Fruit fly (Drosophila melanogaster) whole organism, embryonic: ENCODE measurements around the gene CG8665.

Source experiments
- ATbp ChIP-seq: fragments of 200-800 bp; sonication (Bioruptor generic); optimal IDR thresholded peaks from 2 replicates; lab custom pipeline; 2017; ENCODE audit warnings: missing biosample characterization, mild to moderate bottlenecking, missing genetic modification characterization, missing genetic modification reagents
- Ada2b ChIP-seq: fragments of 200-800 bp; sonication (Bioruptor generic); IDR thresholded peaks from 2 replicates; pipeline ENCODE4 v1.3.6; 2022; ENCODE audit warnings: missing biosample characterization, missing genetic modification characterization
- Atf-2 ChIP-seq: fragments of 200-800 bp; sonication (Bioruptor generic); optimal IDR thresholded peaks from 2 replicates; lab custom pipeline; 2016; ENCODE audit warnings: missing biosample characterization, missing genetic modification characterization
- Atf6 ChIP-seq: fragments of 200-800 bp; sonication (Bioruptor generic); IDR thresholded peaks from 2 replicates; pipeline ENCODE4 v1.3.6; 2022; ENCODE audit warnings: missing biosample characterization, missing genetic modification characterization
- B-H1 ChIP-seq: fragments of 200-800 bp; sonication (Bioruptor generic); IDR thresholded peaks from 3 replicates; pipeline ENCODE4 v1.3.6; 2022; ENCODE audit warnings: missing biosample characterization, missing genetic modification characterization
- CG10209 ChIP-seq: fragments of 200-800 bp; sonication (Bioruptor generic); optimal IDR thresholded peaks from 3 replicates; lab custom pipeline; 2017; ENCODE audit warnings: missing biosample characterization, mild to moderate bottlenecking, missing genetic modification characterization, missing genetic modification reagents
- CG11247 ChIP-seq: fragments of 200-800 bp; sonication (Bioruptor generic); IDR thresholded peaks from 2 replicates; pipeline ENCODE4 v1.3.6; 2022; ENCODE audit warnings: missing biosample characterization, missing genetic modification characterization
- CG11723 ChIP-seq: fragments of 200-800 bp; sonication (Bioruptor generic); optimal IDR thresholded peaks from 2 replicates; lab custom pipeline; 2017; ENCODE audit warnings: missing biosample characterization, mild to moderate bottlenecking, missing genetic modification characterization
- CG12071 ChIP-seq: fragments of 200-800 bp; sonication (Bioruptor generic); optimal IDR thresholded peaks from 3 replicates; lab custom pipeline; 2018; ENCODE audit warnings: missing biosample characterization, mild to moderate bottlenecking, missing genetic modification characterization
- CG1233 ChIP-seq: fragments of 200-800 bp; sonication (Bioruptor generic); optimal IDR thresholded peaks from 4 replicates; lab custom pipeline; 2018; ENCODE audit warnings: missing biosample characterization, mild to moderate bottlenecking, missing genetic modification characterization
- CG12744 ChIP-seq: fragments of 200-800 bp; sonication (Bioruptor generic); optimal IDR thresholded peaks from 2 replicates; lab custom pipeline; 2016; ENCODE audit warnings: missing biosample characterization, missing genetic modification characterization
- CG1603 ChIP-seq: fragments of 200-800 bp; sonication (Bioruptor generic); optimal IDR thresholded peaks from 2 replicates; lab custom pipeline; 2019; ENCODE audit warnings: missing biosample characterization, mild to moderate bottlenecking, missing genetic modification characterization, moderate library complexity
- CG16813 ChIP-seq: fragments of 200-800 bp; sonication (Bioruptor generic); IDR thresholded peaks from 3 replicates; pipeline ENCODE4 v1.3.6; 2022; ENCODE audit warnings: missing biosample characterization, missing genetic modification characterization; ENCODE audit not compliant: partially characterized antibody
- CG2889 ChIP-seq: fragments of 200-800 bp; sonication (Bioruptor generic); IDR thresholded peaks from 3 replicates; pipeline ENCODE4 v1.3.6; 2022; ENCODE audit warnings: missing biosample characterization, missing genetic modification characterization
- CG33213 ChIP-seq: fragments of 200-800 bp; sonication (Bioruptor generic); optimal IDR thresholded peaks from 3 replicates; lab custom pipeline; 2016; ENCODE audit warnings: missing biosample characterization, missing genetic modification characterization
- CG4328 ChIP-seq: fragments of 200-800 bp; sonication (Bioruptor generic); optimal IDR thresholded peaks from 3 replicates; lab custom pipeline; 2017; ENCODE audit warnings: missing biosample characterization, missing genetic modification reagents, missing genetic modification characterization
- CG4617 ChIP-seq: fragments of 200-800 bp; sonication (Bioruptor generic); optimal IDR thresholded peaks from 3 replicates; lab custom pipeline; 2016; ENCODE audit warnings: missing biosample characterization, missing genetic modification characterization, borderline replicate concordance
- CG4707 ChIP-seq: fragments of 200-800 bp; sonication (Bioruptor generic); optimal IDR thresholded peaks from 2 replicates; lab custom pipeline; 2018; ENCODE audit warnings: missing biosample characterization, mild to moderate bottlenecking, missing genetic modification characterization, moderate library complexity
- CG7745 ChIP-seq: fragments of 200-800 bp; sonication (Bioruptor generic); optimal IDR thresholded peaks from 2 replicates; lab custom pipeline; 2018; ENCODE audit warnings: missing biosample characterization, mild to moderate bottlenecking, missing genetic modification characterization, moderate library complexity
- CG9609 ChIP-seq: fragments of 200-800 bp; sonication (Bioruptor generic); optimal IDR thresholded peaks from 3 replicates; lab custom pipeline; 2016; ENCODE audit warnings: missing biosample characterization, missing genetic modification characterization
- CHES-1-like ChIP-seq: fragments of 200-800 bp; sonication (Bioruptor generic); optimal IDR thresholded peaks from 2 replicates; lab custom pipeline; 2016; ENCODE audit warnings: missing biosample characterization, missing genetic modification characterization
- D19A ChIP-seq: fragments of 200-800 bp; optimal IDR thresholded peaks from 3 replicates; lab custom pipeline; 2019; ENCODE audit warnings: missing biosample characterization, mild to moderate bottlenecking, missing genetic modification characterization, moderate library complexity
- Deaf1 ChIP-seq: fragments of 200-800 bp; optimal IDR thresholded peaks from 3 replicates; lab custom pipeline; 2019; ENCODE audit warnings: missing biosample characterization, mild to moderate bottlenecking, missing genetic modification characterization, moderate library complexity
- Doc3 ChIP-seq: fragments of 200-800 bp; sonication (Bioruptor generic); IDR thresholded peaks from 3 replicates; pipeline ENCODE4 v1.3.6; 2022; ENCODE audit warnings: missing biosample characterization, missing genetic modification characterization; ENCODE audit not compliant: partially characterized antibody
- Drgx ChIP-seq: fragments of 200-800 bp; sonication (Bioruptor generic); IDR thresholded peaks from 2 replicates; pipeline ENCODE4 v1.3.6; 2022; ENCODE audit warnings: missing biosample characterization, missing genetic modification characterization
- Gsc ChIP-seq: fragments of 200-800 bp; sonication (Bioruptor generic); IDR thresholded peaks from 2 replicates; pipeline ENCODE4 v1.3.6; 2022; ENCODE audit warnings: missing biosample characterization, missing genetic modification characterization
- Gug ChIP-seq: fragments of 200-800 bp; sonication (Bioruptor generic); IDR thresholded peaks from 4 replicates; pipeline ENCODE4 v1.3.6; 2022; ENCODE audit warnings: missing biosample characterization, missing genetic modification characterization
- H2.0 ChIP-seq: fragments of 200-800 bp; sonication (Bioruptor generic); IDR thresholded peaks from 2 replicates; pipeline ENCODE4 v1.3.6; 2022; ENCODE audit warnings: missing biosample characterization, missing genetic modification characterization
- Hmr ChIP-seq: fragments of 200-800 bp; sonication (Bioruptor generic); optimal IDR thresholded peaks from 3 replicates; lab custom pipeline; 2017; ENCODE audit warnings: mild to moderate bottlenecking, missing biosample characterization, missing genetic modification reagents, missing genetic modification characterization
- Lim3 ChIP-seq: fragments of 200-800 bp; sonication (Bioruptor generic); IDR thresholded peaks from 2 replicates; pipeline ENCODE4 v1.3.6; 2022; ENCODE audit warnings: missing biosample characterization, missing genetic modification characterization
- Lpt ChIP-seq: fragments of >200 bp; optimal IDR thresholded peaks from 2 replicates; lab custom pipeline; 2018; ENCODE audit warnings: missing biosample characterization, missing genetic modification characterization
- Mes4 ChIP-seq: fragments of 200-800 bp; sonication (Bioruptor generic); optimal IDR thresholded peaks from 2 replicates; lab custom pipeline; 2016; ENCODE audit warnings: missing biosample characterization, missing genetic modification characterization
- Oaz ChIP-seq: fragments of 200-800 bp; sonication (Bioruptor generic); IDR thresholded peaks from 2 replicates; pipeline ENCODE4 v1.3.6; 2022; ENCODE audit warnings: missing biosample characterization, missing genetic modification characterization
- Scr ChIP-seq: fragments of 200-800 bp; sonication (Bioruptor generic); IDR thresholded peaks from 2 replicates; pipeline ENCODE4 v1.3.6; 2022; ENCODE audit warnings: missing biosample characterization, missing genetic modification characterization; ENCODE audit not compliant: partially characterized antibody
- Side ChIP-seq: fragments of 200-800 bp; sonication (Bioruptor generic); optimal IDR thresholded peaks from 2 replicates; lab custom pipeline; 2016; ENCODE audit warnings: missing biosample characterization, missing genetic modification characterization
- Sox100B ChIP-seq: fragments of 200-800 bp; sonication (Bioruptor generic); optimal IDR thresholded peaks from 3 replicates; lab custom pipeline; 2018; ENCODE audit warnings: missing biosample characterization, mild to moderate bottlenecking, missing genetic modification characterization
- abd-A ChIP-seq: fragments of 200-800 bp; sonication (Bioruptor generic); optimal IDR thresholded peaks from 3 replicates; lab custom pipeline; 2019; ENCODE audit warnings: missing biosample characterization, mild to moderate bottlenecking, missing genetic modification characterization, moderate library complexity
- aop ChIP-seq: fragments of 200-800 bp; sonication (Bioruptor generic); IDR thresholded peaks from 2 replicates; pipeline ENCODE4 v1.3.6; 2022; ENCODE audit warnings: missing biosample characterization, missing genetic modification characterization
- cas ChIP-seq: fragments of 200-800 bp; sonication (Bioruptor generic); IDR thresholded peaks from 2 replicates; pipeline ENCODE4 v1.3.6; 2022; ENCODE audit warnings: missing biosample characterization, missing genetic modification characterization
- dm ChIP-seq: fragments of 200-800 bp; sonication (Bioruptor generic); optimal IDR thresholded peaks from 3 replicates; lab custom pipeline; 2016; ENCODE audit warnings: missing biosample characterization, missing genetic modification characterization
- dpn ChIP-seq, 2 experiments: fragments of 200-800 bp; sonication (Bioruptor generic); optimal IDR thresholded peaks; 3 replicates each; lab custom pipeline; 2016; ENCODE audit warnings: missing biosample characterization in 2 of 2, missing genetic modification characterization in 2 of 2
- exex ChIP-seq: fragments of 200-800 bp; sonication (Bioruptor generic); optimal IDR thresholded peaks from 4 replicates; lab custom pipeline; 2018; ENCODE audit warnings: missing biosample characterization, mild to moderate bottlenecking, missing genetic modification characterization, moderate library complexity
- gt ChIP-seq: fragments of 200-800 bp; sonication (Bioruptor generic); IDR thresholded peaks from 2 replicates; pipeline ENCODE4 v1.3.6; 2022; ENCODE audit warnings: missing biosample characterization, missing genetic modification characterization
- lola ChIP-seq, 3 experiments: fragments of >200 bp in 2 of 3; fragments of 200-800 bp in 1 of 3; sonication (Bioruptor generic) in 1 of 3; optimal IDR thresholded peaks; 2 replicates each; lab custom pipeline; 2017 to 2019; ENCODE audit warnings: missing biosample characterization in 3 of 3, missing genetic modification characterization in 3 of 3, mild to moderate bottlenecking in 1 of 3, moderate library complexity in 1 of 3
- otp ChIP-seq: fragments of 200-800 bp; sonication (Bioruptor generic); IDR thresholded peaks from 3 replicates; pipeline ENCODE4, ENCODE4 v1.3.6; 2022; ENCODE audit warnings: missing biosample characterization, missing genetic modification characterization
- pb ChIP-seq: fragments of 200-800 bp; sonication (Bioruptor generic); optimal IDR thresholded peaks from 3 replicates; lab custom pipeline; 2016; ENCODE audit warnings: missing biosample characterization, missing genetic modification characterization
- seq ChIP-seq: fragments of 200-800 bp; sonication (Bioruptor generic); IDR thresholded peaks from 2 replicates; pipeline ENCODE4 v1.3.6; 2022; ENCODE audit warnings: missing biosample characterization, missing genetic modification characterization
- tgo ChIP-seq: fragments of 200-800 bp; sonication (Bioruptor generic); IDR thresholded peaks from 3 replicates; pipeline ENCODE4 v1.3.6; 2022; ENCODE audit warnings: missing biosample characterization, missing genetic modification characterization
- trem ChIP-seq: fragments of 200-800 bp; optimal IDR thresholded peaks from 3 replicates; lab custom pipeline; 2019; ENCODE audit warnings: missing biosample characterization, mild to moderate bottlenecking, missing genetic modification characterization, moderate library complexity
- zf30C ChIP-seq: fragments of 200-800 bp; sonication (Bioruptor generic); optimal IDR thresholded peaks from 3 replicates; lab custom pipeline; 2018; ENCODE audit warnings: missing biosample characterization, mild to moderate bottlenecking, missing genetic modification characterization
- zfh1 ChIP-seq: fragments of 200-800 bp; sonication (Bioruptor generic); IDR thresholded peaks from 3 replicates; pipeline ENCODE4 v1.3.6; 2022; ENCODE audit warnings: missing biosample characterization, missing genetic modification characterization

CG8665 gene

DNA sequence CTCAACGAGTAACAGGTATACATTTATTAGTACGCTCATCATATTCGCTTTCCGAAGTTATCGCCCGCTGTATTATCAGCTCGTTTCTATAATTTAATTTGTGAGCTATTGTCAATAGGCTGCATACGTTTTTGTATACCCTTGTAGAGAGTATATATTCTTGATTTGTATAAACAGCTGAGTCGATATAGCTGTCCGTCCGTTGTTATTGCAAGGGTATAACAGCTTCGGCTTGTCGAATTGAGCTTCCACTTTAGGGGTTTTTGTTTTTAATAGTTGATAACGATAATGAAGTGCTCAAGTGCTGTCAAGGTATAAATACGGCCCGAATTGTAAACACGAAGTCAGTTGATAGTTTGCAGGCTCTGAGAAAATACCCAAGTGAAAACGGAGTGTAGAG is at the start of gene CG8665 (continued):
- peak; percentile 24; the same call in 1 of the 4 replicates for TF ChIP-seq Gug (GFP tag; lab: Robert Waterston, UW)
- peak; percentile 14 to 32 for TF ChIP-seq dpn (GFP tag; optimal IDR thresholded peaks at IDR 0.05; lab: Kevin White, UChicago)
- TF ChIP-seq Drgx = no peak
- 0 out of 3 replicates have a peak, but pooled peaks have one; percentile 24 for TF ChIP-seq tgo (GFP tag; lab: Robert Waterston, UW)
- TF ChIP-seq Oaz = no peak
- peak; percentile 55 for TF ChIP-seq CG1603 (tag; lab: Kevin White, UChicago)
- no peak for TF ChIP-seq CG4328 (GFP tag; lab: Kevin White, UChicago)
- TF ChIP-seq Side (GFP tag; lab: Kevin White, UChicago) = peak; percentile 23
- TF ChIP-seq Mes4 = no peak
- no peak for TF ChIP-seq CG33213
- TF ChIP-seq CG10209 (GFP tag; lab: Kevin White, UChicago) = peak; percentile 44
- no peak for TF ChIP-seq gt
- TF ChIP-seq Doc3 (GFP tag; lab: Robert Waterston, UW) = no peak
- no peak for TF ChIP-seq CG4707
- 0 out of 2 replicates have a peak, but pooled peaks have one; percentile 10 for TF ChIP-seq cas (GFP tag; lab: Robert Waterston, UW)
- no peak for TF ChIP-seq Lpt (GFP tag; lab: Kevin White, UChicago)
- 0 out of 2 replicates have a peak, but pooled peaks have one; percentile 33 for TF ChIP-seq H2.0 (GFP tag; lab: Robert Waterston, UW)
- TF ChIP-seq Scr (GFP tag; lab: Robert Waterston, UW) = no peak
- TF ChIP-seq Atf6 (GFP tag; lab: Robert Waterston, UW) = 0 out of 2 replicates have a peak, but pooled peaks have one; percentile 22
- TF ChIP-seq lola (GFP tag; optimal IDR thresholded peaks at IDR 0.05; lab: Kevin White, UChicago) = no peak
- TF ChIP-seq CG9609 (GFP tag; lab: Kevin White, UChicago) = no peak
- no peak for TF ChIP-seq trem (tag; lab: Kevin White, UChicago)
- TF ChIP-seq otp = 0 out of 3 replicates have a peak, but pooled peaks have one; percentile 32
- peak; percentile 98 for TF ChIP-seq D19A (tag; lab: Kevin White, UChicago)
- peak; percentile 9 for TF ChIP-seq CG1233 (GFP tag; lab: Kevin White, UChicago)
- TF ChIP-seq Atf-2 = peak; percentile 6
- TF ChIP-seq CG16813 (GFP tag; lab: Robert Waterston, UW) = no peak
- TF ChIP-seq aop (GFP tag; lab: Robert Waterston, UW) = no peak
- peak; percentile 90 for TF ChIP-seq exex (tag; lab: Kevin White, UChicago)
- TF ChIP-seq abd-A (tag; lab: Kevin White, UChicago) = no peak
- no peak for TF ChIP-seq CG7745
- TF ChIP-seq B-H1 (GFP tag; lab: Robert Waterston, UW) = 0 out of 3 replicates have a peak, but pooled peaks have one; percentile 18
- no peak for TF ChIP-seq CG12071 (GFP tag; lab: Kevin White, UChicago)
- TF ChIP-seq CG11723 (GFP tag; lab: Kevin White, UChicago) = peak; percentile 1
- TF ChIP-seq Deaf1 (tag; lab: Kevin White, UChicago) = peak; percentile 72
- TF ChIP-seq Gsc (GFP tag; lab: Robert Waterston, UW) = no peak
- TF ChIP-seq zfh1 (GFP tag; lab: Robert Waterston, UW) = no peak
- no peak for TF ChIP-seq CHES-1-like
- no peak for TF ChIP-seq CG4617 (GFP tag; lab: Kevin White, UChicago)
- TF ChIP-seq seq (GFP tag; lab: Robert Waterston, UW) = no peak; the same call in 1 of the 2 replicates
- no peak for TF ChIP-seq zf30C (GFP tag; lab: Kevin White, UChicago)
- TF ChIP-seq dm (GFP tag; lab: Kevin White, UChicago) = no peak
- TF ChIP-seq Ada2b (GFP tag; lab: Robert Waterston, UW) = peak; percentile 22; the same call in 1 of the 2 replicates
- TF ChIP-seq Hmr (GFP tag; lab: Kevin White, UChicago) = peak; percentile 68
- TF ChIP-seq ATbp (GFP tag; lab: Kevin White, UChicago) = peak; percentile 7
- TF ChIP-seq CG12744 (GFP tag; lab: Kevin White, UChicago) = no peak
- no peak for TF ChIP-seq Lim3 (GFP tag; lab: Robert Waterston, UW)
- peak; percentile 72 for TF ChIP-seq CG11247
- no peak for TF ChIP-seq Sox100B (GFP tag; lab: Kevin White, UChicago)
- no peak for TF ChIP-seq pb
- no peak for TF ChIP-seq CG2889 (GFP tag; lab: Robert Waterston, UW)
